Fruit fly (Drosophila melanogaster) whole organism, prepupa: ENCODE results near the gene Bap111.
A peak's percentile ranks its signal among the peaks of the same experiment; 100 is the strongest.

ENCODE experiments used
- Blimp-1 ChIP-seq: fragments of 200-800 bp; sonication (Bioruptor generic); optimal IDR thresholded peaks from 3 replicates; lab custom pipeline; 2017; ENCODE audit warnings: missing biosample characterization, missing genetic modification characterization, mild to moderate bottlenecking, moderate library complexity, missing genetic modification reagents
- CG10669 ChIP-seq: fragments of 200-800 bp; sonication (Bioruptor generic); optimal IDR thresholded peaks from 3 replicates; lab custom pipeline; 2018; ENCODE audit warnings: missing biosample characterization, mild to moderate bottlenecking, missing genetic modification characterization, moderate library complexity
- CG11762 ChIP-seq: fragments of 200-800 bp; sonication (Bioruptor generic); optimal IDR thresholded peaks from 3 replicates; lab custom pipeline; 2016; ENCODE audit warnings: missing biosample characterization, missing genetic modification characterization; ENCODE audit not compliant: insufficient read depth
- CG11902 ChIP-seq: fragments of 200-800 bp; sonication (Bioruptor generic); optimal IDR thresholded peaks from 3 replicates; lab custom pipeline; 2016; ENCODE audit warnings: missing biosample characterization, missing genetic modification characterization
- CG1621 ChIP-seq: fragments of 200-800 bp; sonication (Bioruptor generic); optimal IDR thresholded peaks from 3 replicates; lab custom pipeline; 2018; ENCODE audit warnings: missing biosample characterization, mild to moderate bottlenecking, missing genetic modification characterization
- CG16779 ChIP-seq: fragments of 200-800 bp; sonication (Bioruptor generic); optimal IDR thresholded peaks from 3 replicates; lab custom pipeline; 2017; ENCODE audit warnings: missing biosample characterization, mild to moderate bottlenecking, missing genetic modification characterization
- CG3032 ChIP-seq: fragments of 200-800 bp; optimal IDR thresholded peaks from 2 replicates; lab custom pipeline; 2019; ENCODE audit warnings: missing biosample characterization, mild to moderate bottlenecking, missing genetic modification characterization, moderate library complexity
- CG32006 ChIP-seq: fragments of 200-800 bp; sonication (Bioruptor generic); optimal IDR thresholded peaks from 3 replicates; lab custom pipeline; 2017; ENCODE audit warnings: missing biosample characterization, mild to moderate bottlenecking, missing genetic modification characterization
- CG34406 ChIP-seq: fragments of 200-800 bp; sonication (Bioruptor generic); optimal IDR thresholded peaks from 3 replicates; lab custom pipeline; 2016; ENCODE audit warnings: missing biosample characterization, missing genetic modification characterization
- CG6163 ChIP-seq: fragments of 200-800 bp; sonication (Bioruptor generic); IDR thresholded peaks from 3 replicates; pipeline ENCODE4 v1.3.6; 2022; ENCODE audit warnings: missing biosample characterization, missing genetic modification characterization
- CG6276 ChIP-seq: fragments of 200-800 bp; sonication (Bioruptor generic); optimal IDR thresholded peaks from 2 replicates; lab custom pipeline; 2017; ENCODE audit warnings: missing biosample characterization, mild to moderate bottlenecking, missing genetic modification characterization
- CG6808 ChIP-seq: fragments of 200-800 bp; sonication (Bioruptor generic); optimal IDR thresholded peaks from 3 replicates; lab custom pipeline; 2017; ENCODE audit warnings: missing biosample characterization, missing genetic modification characterization, mild to moderate bottlenecking, moderate library complexity, missing genetic modification reagents
- CG7368 ChIP-seq: fragments of 200-800 bp; sonication (Bioruptor generic); optimal IDR thresholded peaks from 3 replicates; lab custom pipeline; 2016; ENCODE audit warnings: missing biosample characterization, missing genetic modification characterization
- CG8632 ChIP-seq: fragments of 200-800 bp; sonication (Bioruptor generic); optimal IDR thresholded peaks from 3 replicates; lab custom pipeline; 2016; ENCODE audit warnings: missing biosample characterization, missing genetic modification characterization
- Eip75B ChIP-seq: fragments of 200-800 bp; sonication (Bioruptor generic); optimal IDR thresholded peaks from 3 replicates; lab custom pipeline; 2016; ENCODE audit warnings: missing biosample characterization, missing genetic modification characterization
- Ets21C ChIP-seq: fragments of 200-800 bp; sonication (Bioruptor generic); optimal IDR thresholded peaks from 3 replicates; lab custom pipeline; 2016; ENCODE audit warnings: missing biosample characterization, missing genetic modification characterization
- Ets96B ChIP-seq: fragments of 200-800 bp; optimal IDR thresholded peaks from 2 replicates; lab custom pipeline; 2019; ENCODE audit warnings: missing biosample characterization, mild to moderate bottlenecking, missing genetic modification characterization, moderate library complexity
- Gug ChIP-seq: fragments of 200-800 bp; sonication (Bioruptor generic); IDR thresholded peaks from 2 replicates; pipeline ENCODE4 v1.3.6; 2022; ENCODE audit warnings: missing biosample characterization, missing genetic modification characterization
- Hr39 ChIP-seq: fragments of 200-800 bp; sonication (Bioruptor generic); optimal IDR thresholded peaks from 2 replicates; lab custom pipeline; 2016; ENCODE audit warnings: missing biosample characterization, missing genetic modification characterization
- Lpt ChIP-seq: fragments of 200-800 bp; sonication (Bioruptor generic); optimal IDR thresholded peaks from 3 replicates; lab custom pipeline; 2016; ENCODE audit warnings: missing biosample characterization, missing genetic modification characterization
- Met ChIP-seq: fragments of 200-800 bp; sonication (Bioruptor generic); optimal IDR thresholded peaks from 3 replicates; lab custom pipeline; 2016; ENCODE audit warnings: missing biosample characterization, missing genetic modification characterization
- OdsH ChIP-seq: fragments of 200-800 bp; sonication (Bioruptor generic); optimal IDR thresholded peaks from 3 replicates; lab custom pipeline; 2016; ENCODE audit warnings: missing biosample characterization, missing genetic modification characterization
- Smox ChIP-seq: fragments of 200-800 bp; sonication (Bioruptor generic); optimal IDR thresholded peaks from 3 replicates; lab custom pipeline; 2016; ENCODE audit warnings: missing biosample characterization, missing genetic modification characterization
- Sox102F ChIP-seq: fragments of 200-800 bp; sonication (Bioruptor generic); optimal IDR thresholded peaks from 2 replicates; lab custom pipeline; 2016; ENCODE audit warnings: missing biosample characterization, mild to moderate bottlenecking, missing genetic modification characterization
- Sox14 ChIP-seq: fragments of 200-800 bp; sonication (Bioruptor generic); optimal IDR thresholded peaks from 3 replicates; lab custom pipeline; 2016; ENCODE audit warnings: missing biosample characterization, missing genetic modification characterization
- Sox15 ChIP-seq: fragments of 200-800 bp; sonication (Bioruptor generic); optimal IDR thresholded peaks from 3 replicates; lab custom pipeline; 2016; ENCODE audit warnings: missing biosample characterization, missing genetic modification characterization
- acj6 ChIP-seq: fragments of 200-800 bp; sonication (Bioruptor generic); optimal IDR thresholded peaks from 3 replicates; lab custom pipeline; 2016; ENCODE audit warnings: missing biosample characterization, missing genetic modification characterization
- dac ChIP-seq: fragments of 200-800 bp; sonication (Bioruptor generic); optimal IDR thresholded peaks from 2 replicates; lab custom pipeline; 2017; ENCODE audit warnings: missing biosample characterization, mild to moderate bottlenecking, missing genetic modification characterization
- dsx ChIP-seq: fragments of 200-800 bp; optimal IDR thresholded peaks from 3 replicates; lab custom pipeline; 2019; ENCODE audit warnings: missing biosample characterization, mild to moderate bottlenecking, missing genetic modification characterization, moderate library complexity; ENCODE audit not compliant: poor library complexity, severe bottlenecking
- fd85E ChIP-seq: fragments of 200-800 bp; sonication (Bioruptor generic); optimal IDR thresholded peaks from 3 replicates; lab custom pipeline; 2016; ENCODE audit warnings: missing biosample characterization, missing genetic modification characterization
- fkh ChIP-seq: fragments of 200-800 bp; sonication (Bioruptor generic); optimal IDR thresholded peaks from 3 replicates; lab custom pipeline; 2017; ENCODE audit warnings: missing biosample characterization, mild to moderate bottlenecking, missing genetic modification characterization, moderate library complexity
- lz ChIP-seq: fragments of 200-800 bp; sonication (Bioruptor generic); optimal IDR thresholded peaks from 3 replicates; lab custom pipeline; 2016; ENCODE audit warnings: missing biosample characterization, missing genetic modification characterization
- net ChIP-seq: fragments of 200-800 bp; sonication (Bioruptor generic); optimal IDR thresholded peaks from 3 replicates; lab custom pipeline; 2016; ENCODE audit warnings: missing biosample characterization, missing genetic modification characterization
- pdm3 ChIP-seq: fragments of 200-800 bp; sonication (Bioruptor generic); optimal IDR thresholded peaks from 3 replicates; lab custom pipeline; 2016; ENCODE audit warnings: missing biosample characterization, missing genetic modification characterization
- salr ChIP-seq, 2 experiments: fragments of 200-800 bp; sonication (Bioruptor generic); optimal IDR thresholded peaks; 3 replicates each; lab custom pipeline; 2016 to 2018; ENCODE audit warnings: missing biosample characterization in 2 of 2, missing genetic modification characterization in 2 of 2, mild to moderate bottlenecking in 1 of 2
- vri ChIP-seq: fragments of 200-800 bp; sonication (Bioruptor generic); optimal IDR thresholded peaks from 3 replicates; lab custom pipeline; 2016; ENCODE audit warnings: missing biosample characterization, mild to moderate bottlenecking, missing genetic modification characterization

Gene Bap111

dm6 chrX:9156388-9156823 lies 7.3 kb downstream of the Bap111 start, which contains the start of gene His3.3B (continued):
- TF ChIP-seq lz (GFP tag; lab: Kevin White, UChicago) (no peak), fd85E (GFP tag; lab: Kevin White, UChicago) (peak; percentile 3), Eip75B (GFP tag; lab: Kevin White, UChicago) (no peak), CG8632 (peak; percentile 2), dac (GFP tag; lab: Kevin White, UChicago) (no peak), Sox14 (peak; percentile 15), dsx (no peak), CG11902 (no peak), Blimp-1 (GFP tag; lab: Kevin White, UChicago) (no peak), fkh (GFP tag; lab: Kevin White, UChicago) (no peak), salr (GFP tag; optimal IDR thresholded peaks at IDR 0.05; lab: Kevin White, UChicago) (no peak), Met (GFP tag; lab: Kevin White, UChicago) (no peak), CG6163 (no peak), CG6808 (GFP tag; lab: Kevin White, UChicago) (no peak), CG7368 (GFP tag; lab: Kevin White, UChicago) (no peak)

dm6 chrX:9158366-9158765 lies 9.3 kb downstream of the Bap111 start, which contains the start of the genes Ost48 and Dlip1:
Gene Ost48, minus strand, starts transcription at chrX:9158515.
Gene Dlip1, plus strand, starts transcription at chrX:9158622.
- TF ChIP-seq Hr39 (GFP tag; lab: Kevin White, UChicago): no peak
- TF ChIP-seq CG3032 (tag; lab: Kevin White, UChicago): no peak
- TF ChIP-seq OdsH (GFP tag; lab: Kevin White, UChicago): no peak
- TF ChIP-seq Sox15 (GFP tag; lab: Kevin White, UChicago): no peak
- no peak for TF ChIP-seq Sox102F (GFP tag; lab: Kevin White, UChicago)
- TF ChIP-seq dsx: no peak
- TF ChIP-seq Gug: no peak
- TF ChIP-seq Lpt (GFP tag; lab: Kevin White, UChicago): no peak
- no peak for TF ChIP-seq CG1621 (tag; lab: Kevin White, UChicago)
- no peak for TF ChIP-seq CG6163
- TF ChIP-seq salr (GFP tag; optimal IDR thresholded peaks at IDR 0.05; lab: Kevin White, UChicago): no peak
- TF ChIP-seq Ets96B (tag; lab: Kevin White, UChicago): no peak
- no peak for TF ChIP-seq acj6 (GFP tag; lab: Kevin White, UChicago)
- TF ChIP-seq CG34406 (GFP tag; lab: Kevin White, UChicago): no peak
- no peak for TF ChIP-seq CG6276 (GFP tag; lab: Kevin White, UChicago)
- no peak for TF ChIP-seq CG10669 (GFP tag; lab: Kevin White, UChicago)
- no peak for TF ChIP-seq CG7368 (GFP tag; lab: Kevin White, UChicago)
- TF ChIP-seq CG11762 (GFP tag; lab: Kevin White, UChicago): no peak
- no peak for TF ChIP-seq CG16779 (tag; lab: Kevin White, UChicago)

dm6 chrX:9159736-9160135 lies 10.6 kb downstream of the Bap111 start, which contains the start of gene NdufA3:
Gene NdufA3, minus strand, starts transcription at chrX:9160052.
- TF ChIP-seq CG3032 (tag; lab: Kevin White, UChicago): no peak
- TF ChIP-seq vri (GFP tag; lab: Kevin White, UChicago): peak; percentile 41

dm6 chrX:9161912-9162311 lies 12.8 kb downstream of the Bap111 start, which contains the start of the genes Zpr1 and CG44532:
Gene Zpr1, minus strand, starts transcription at chrX:9162090.
Gene CG44532, plus strand, starts transcription at chrX:9162092.
- TF ChIP-seq Smox (GFP tag; lab: Kevin White, UChicago) (no peak), CG1621 (tag; lab: Kevin White, UChicago) (no peak), pdm3 (GFP tag; lab: Kevin White, UChicago) (no peak), Ets21C (GFP tag; lab: Kevin White, UChicago) (no peak), net (GFP tag; lab: Kevin White, UChicago) (no peak), fkh (GFP tag; lab: Kevin White, UChicago) (no peak), CG32006 (GFP tag; lab: Kevin White, UChicago) (no peak)
